Fruit fly (Drosophila melanogaster) whole organism, embryonic: ENCODE data around the gene Notum.

ENCODE experiments used
- CG10147 ChIP-seq: fragments of 200-800 bp; sonication (Bioruptor generic); optimal IDR thresholded peaks from 2 replicates; lab custom pipeline; 2019; ENCODE audit warnings: missing biosample characterization, mild to moderate bottlenecking, missing genetic modification characterization, moderate library complexity
- CG10267 ChIP-seq: fragments of 200-800 bp; sonication (Bioruptor generic); optimal IDR thresholded peaks from 2 replicates; lab custom pipeline; 2018; ENCODE audit warnings: missing biosample characterization, mild to moderate bottlenecking, missing genetic modification characterization, moderate library complexity
- CG10543 ChIP-seq: fragments of 200-800 bp; sonication (Bioruptor generic); optimal IDR thresholded peaks from 3 replicates; lab custom pipeline; 2017; ENCODE audit warnings: missing biosample characterization, mild to moderate bottlenecking, missing genetic modification characterization, moderate library complexity
- CG11560 ChIP-seq: fragments of 200-800 bp; sonication (Bioruptor generic); IDR thresholded peaks from 3 replicates; pipeline ENCODE4 v1.3.6; 2022; ENCODE audit warnings: missing biosample characterization, missing genetic modification characterization
- CG12071 ChIP-seq: fragments of 200-800 bp; sonication (Bioruptor generic); optimal IDR thresholded peaks from 3 replicates; lab custom pipeline; 2018; ENCODE audit warnings: missing biosample characterization, mild to moderate bottlenecking, missing genetic modification characterization
- CG15696 ChIP-seq: fragments of 200-800 bp; sonication (Bioruptor generic); optimal IDR thresholded peaks from 2 replicates; lab custom pipeline; 2019; ENCODE audit warnings: missing biosample characterization, mild to moderate bottlenecking, missing genetic modification characterization, moderate library complexity
- CG1603 ChIP-seq: fragments of 200-800 bp; sonication (Bioruptor generic); optimal IDR thresholded peaks from 2 replicates; lab custom pipeline; 2019; ENCODE audit warnings: missing biosample characterization, mild to moderate bottlenecking, missing genetic modification characterization, moderate library complexity
- CG17359 ChIP-seq: fragments of 200-800 bp; sonication (Bioruptor generic); optimal IDR thresholded peaks from 3 replicates; lab custom pipeline; 2018; ENCODE audit warnings: missing biosample characterization, mild to moderate bottlenecking, missing genetic modification characterization, moderate library complexity
- CG17912 ChIP-seq: fragments of 200-800 bp; sonication (Bioruptor generic); optimal IDR thresholded peaks from 2 replicates; lab custom pipeline; 2018; ENCODE audit warnings: missing biosample characterization, mild to moderate bottlenecking, missing genetic modification characterization
- CG1792 ChIP-seq: fragments of 200-800 bp; sonication (Bioruptor generic); optimal IDR thresholded peaks from 2 replicates; lab custom pipeline; 2016; ENCODE audit warnings: missing biosample characterization, missing genetic modification characterization
- CG18011 ChIP-seq: fragments of 200-800 bp; sonication (Bioruptor generic); optimal IDR thresholded peaks from 2 replicates; lab custom pipeline; 2017; ENCODE audit warnings: missing biosample characterization, missing genetic modification characterization, mild to moderate bottlenecking, moderate library complexity, missing genotype
- CG2678 ChIP-seq: fragments of 200-800 bp; sonication (Bioruptor generic); optimal IDR thresholded peaks from 3 replicates; lab custom pipeline; 2019; ENCODE audit warnings: missing biosample characterization, mild to moderate bottlenecking, missing genetic modification characterization, moderate library complexity
- CG33213 ChIP-seq: fragments of 200-800 bp; sonication (Bioruptor generic); optimal IDR thresholded peaks from 3 replicates; lab custom pipeline; 2016; ENCODE audit warnings: missing biosample characterization, missing genetic modification characterization
- CG4360 ChIP-seq: fragments of 200-800 bp; sonication (Bioruptor generic); IDR thresholded peaks from 2 replicates; pipeline ENCODE4 v1.3.6; 2022; ENCODE audit warnings: missing biosample characterization, missing genetic modification characterization
- CG4617 ChIP-seq: fragments of 200-800 bp; sonication (Bioruptor generic); optimal IDR thresholded peaks from 3 replicates; lab custom pipeline; 2016; ENCODE audit warnings: missing biosample characterization, missing genetic modification characterization, borderline replicate concordance
- CG6683 ChIP-seq: fragments of 200-800 bp; sonication (Bioruptor generic); optimal IDR thresholded peaks from 2 replicates; lab custom pipeline; 2017; ENCODE audit warnings: missing biosample characterization, mild to moderate bottlenecking, missing genetic modification characterization, missing genetic modification reagents
- CG7928 ChIP-seq: fragments of 200-800 bp; sonication (Bioruptor generic); optimal IDR thresholded peaks from 2 replicates; lab custom pipeline; 2017; ENCODE audit warnings: missing biosample characterization, mild to moderate bottlenecking, missing genetic modification characterization
- CG7987 ChIP-seq: fragments of 200-800 bp; sonication (Bioruptor generic); optimal IDR thresholded peaks from 2 replicates; lab custom pipeline; 2018; ENCODE audit warnings: missing biosample characterization, mild to moderate bottlenecking, missing genetic modification characterization, moderate library complexity
- CG8765 ChIP-seq: fragments of 200-800 bp; sonication (Bioruptor generic); IDR thresholded peaks from 2 replicates; pipeline ENCODE4 v1.3.6; 2022; ENCODE audit warnings: missing biosample characterization, missing genetic modification characterization
- CTCF ChIP-seq: fragments of 200-800 bp; sonication (Bioruptor generic); optimal IDR thresholded peaks from 2 replicates; lab custom pipeline; 2017; ENCODE audit warnings: missing biosample characterization, mild to moderate bottlenecking, missing genetic modification characterization, moderate library complexity
- Doc2 ChIP-seq: fragments of 200-800 bp; sonication (Bioruptor generic); IDR thresholded peaks from 2 replicates; pipeline ENCODE4 v1.3.6; 2022; ENCODE audit warnings: missing biosample characterization, missing genetic modification characterization
- Dp ChIP-seq: fragments of 200-800 bp; sonication (Bioruptor generic); optimal IDR thresholded peaks from 2 replicates; lab custom pipeline; 2018; ENCODE audit warnings: missing biosample characterization, mild to moderate bottlenecking, missing genetic modification characterization, moderate library complexity
- Dref ChIP-seq: fragments of 200-800 bp; sonication (Bioruptor generic); IDR thresholded peaks from 2 replicates; pipeline ENCODE4 v1.3.6; 2022; ENCODE audit warnings: missing biosample characterization, missing genetic modification characterization
- HHEX ChIP-seq: fragments of 200-800 bp; sonication (Bioruptor generic); optimal IDR thresholded peaks from 3 replicates; lab custom pipeline; 2017; ENCODE audit warnings: missing biosample characterization, mild to moderate bottlenecking, missing genetic modification characterization, missing genetic modification reagents
- HLH3B ChIP-seq: fragments of 200-800 bp; sonication (Bioruptor generic); IDR thresholded peaks from 2 replicates; pipeline ENCODE4 v1.3.6; 2022; ENCODE audit warnings: missing biosample characterization, missing genetic modification characterization
- Kr ChIP-seq: fragments of 200-800 bp; sonication (Bioruptor generic); optimal IDR thresholded peaks from 2 replicates; lab custom pipeline; 2017; ENCODE audit warnings: missing biosample characterization, mild to moderate bottlenecking, missing genetic modification characterization
- Lhr ChIP-seq: fragments of 200-800 bp; sonication (Bioruptor generic); optimal IDR thresholded peaks from 3 replicates; lab custom pipeline; 2017; ENCODE audit warnings: mild to moderate bottlenecking, missing biosample characterization, missing genetic modification reagents, missing genetic modification characterization
- Lpt ChIP-seq: fragments of >200 bp; optimal IDR thresholded peaks from 2 replicates; lab custom pipeline; 2018; ENCODE audit warnings: missing biosample characterization, missing genetic modification characterization
- Neu2 ChIP-seq: fragments of 200-800 bp; sonication (Bioruptor generic); optimal IDR thresholded peaks from 3 replicates; lab custom pipeline; 2016; ENCODE audit warnings: missing biosample characterization, missing genetic modification characterization, borderline replicate concordance
- Pdp1 ChIP-seq, 2 experiments: fragments of 200-800 bp; sonication (Bioruptor generic); optimal IDR thresholded peaks; 3 replicates each; lab custom pipeline; 2016; ENCODE audit warnings: missing biosample characterization in 2 of 2, missing genetic modification characterization in 2 of 2, mild to moderate bottlenecking in 1 of 2, moderate library complexity in 1 of 2
- Sox100B ChIP-seq: fragments of 200-800 bp; sonication (Bioruptor generic); optimal IDR thresholded peaks from 3 replicates; lab custom pipeline; 2018; ENCODE audit warnings: missing biosample characterization, mild to moderate bottlenecking, missing genetic modification characterization
- Spps ChIP-seq: fragments of 200-800 bp; sonication (Bioruptor generic); optimal IDR thresholded peaks from 2 replicates; lab custom pipeline; 2018; ENCODE audit warnings: missing biosample characterization, mild to moderate bottlenecking, missing genetic modification characterization
- bowl ChIP-seq: fragments of 200-800 bp; sonication (Bioruptor generic); IDR thresholded peaks from 2 replicates; pipeline ENCODE4 v1.3.6; 2022; ENCODE audit warnings: missing biosample characterization, missing genetic modification characterization
- btn ChIP-seq: fragments of 200-800 bp; sonication (Bioruptor generic); optimal IDR thresholded peaks from 2 replicates; lab custom pipeline; 2016; ENCODE audit warnings: missing biosample characterization, missing genetic modification characterization
- cg ChIP-seq: fragments of 200-800 bp; sonication (Bioruptor generic); optimal IDR thresholded peaks from 3 replicates; lab custom pipeline; 2019; ENCODE audit warnings: missing biosample characterization, mild to moderate bottlenecking, missing genetic modification characterization, moderate library complexity
- chinmo ChIP-seq: fragments of 200-800 bp; sonication (Bioruptor generic); IDR thresholded peaks from 4 replicates; pipeline ENCODE4 v1.3.6; 2022; ENCODE audit warnings: missing biosample characterization, missing genetic modification characterization; ENCODE audit not compliant: partially characterized antibody
- ci ChIP-seq: fragments of 200-800 bp; sonication (Bioruptor generic); IDR thresholded peaks from 3 replicates; pipeline ENCODE4 v1.3.6; 2022; ENCODE audit warnings: missing biosample characterization, missing genetic modification characterization
- crc ChIP-seq: fragments of 200-800 bp; sonication (Bioruptor generic); optimal IDR thresholded peaks from 2 replicates; lab custom pipeline; 2016; ENCODE audit warnings: missing biosample characterization, missing genetic modification characterization
- fd96Cb ChIP-seq: fragments of 200-800 bp; sonication (Bioruptor generic); optimal IDR thresholded peaks from 2 replicates; lab custom pipeline; 2018; ENCODE audit warnings: missing biosample characterization, mild to moderate bottlenecking, missing genetic modification characterization, moderate library complexity
- pita ChIP-seq: fragments of 200-800 bp; sonication (Bioruptor generic); optimal IDR thresholded peaks from 2 replicates; lab custom pipeline; 2017; ENCODE audit warnings: missing biosample characterization, mild to moderate bottlenecking, missing genetic modification characterization
- prd ChIP-seq, 3 experiments: fragments of >200 bp in 2 of 3; fragments of 200-800 bp in 1 of 3; sonication (Bioruptor generic) in 1 of 3; optimal IDR thresholded peaks in 2 of 3; IDR thresholded peaks in 1 of 3; 2 replicates in 2 of 3; 3 replicates in 1 of 3; pipeline versions ENCODE4 v1.3.6 to Lab custom; 2017 to 2022; ENCODE audit warnings: missing biosample characterization in 1 of 3, missing genetic modification characterization in 1 of 3
- pros ChIP-seq: fragments of 200-800 bp; sonication (Bioruptor generic); optimal IDR thresholded peaks from 3 replicates; lab custom pipeline; 2019; ENCODE audit warnings: missing biosample characterization, mild to moderate bottlenecking, missing genetic modification characterization, moderate library complexity
- sens ChIP-seq: fragments of 200-800 bp; sonication (Bioruptor generic); peaks from one replicate; lab custom pipeline; 2016; ENCODE audit warnings: missing biosample characterization, missing genetic modification characterization
- seq ChIP-seq: fragments of 200-800 bp; sonication (Bioruptor generic); IDR thresholded peaks from 2 replicates; pipeline ENCODE4 v1.3.6; 2022; ENCODE audit warnings: missing biosample characterization, missing genetic modification characterization
- ssp ChIP-seq: fragments of 200-800 bp; sonication (Bioruptor generic); IDR thresholded peaks from 2 replicates; pipeline ENCODE4 v1.3.6; 2022; ENCODE audit warnings: missing biosample characterization, missing genetic modification characterization
- stc ChIP-seq: fragments of 200-800 bp; sonication (Bioruptor generic); IDR thresholded peaks from 2 replicates; pipeline ENCODE4 v1.3.6; 2022; ENCODE audit warnings: missing biosample characterization, missing genetic modification characterization
- tll ChIP-seq, 2 experiments: fragments of 200-800 bp in 1 of 2; fragments of >200 bp in 1 of 2; sonication (Bioruptor generic) in 1 of 2; optimal IDR thresholded peaks; 2 replicates each; lab custom pipeline; 2017 to 2019; ENCODE audit warnings: missing biosample characterization in 2 of 2, missing genetic modification characterization in 2 of 2, mild to moderate bottlenecking in 1 of 2, moderate library complexity in 1 of 2
- ttk ChIP-seq: fragments of 200-800 bp; sonication (Bioruptor generic); IDR thresholded peaks from 2 replicates; pipeline ENCODE4 v2.1.2; 2022; ENCODE audit warnings: missing biosample characterization, missing genetic modification characterization

Notum gene

DNA sequence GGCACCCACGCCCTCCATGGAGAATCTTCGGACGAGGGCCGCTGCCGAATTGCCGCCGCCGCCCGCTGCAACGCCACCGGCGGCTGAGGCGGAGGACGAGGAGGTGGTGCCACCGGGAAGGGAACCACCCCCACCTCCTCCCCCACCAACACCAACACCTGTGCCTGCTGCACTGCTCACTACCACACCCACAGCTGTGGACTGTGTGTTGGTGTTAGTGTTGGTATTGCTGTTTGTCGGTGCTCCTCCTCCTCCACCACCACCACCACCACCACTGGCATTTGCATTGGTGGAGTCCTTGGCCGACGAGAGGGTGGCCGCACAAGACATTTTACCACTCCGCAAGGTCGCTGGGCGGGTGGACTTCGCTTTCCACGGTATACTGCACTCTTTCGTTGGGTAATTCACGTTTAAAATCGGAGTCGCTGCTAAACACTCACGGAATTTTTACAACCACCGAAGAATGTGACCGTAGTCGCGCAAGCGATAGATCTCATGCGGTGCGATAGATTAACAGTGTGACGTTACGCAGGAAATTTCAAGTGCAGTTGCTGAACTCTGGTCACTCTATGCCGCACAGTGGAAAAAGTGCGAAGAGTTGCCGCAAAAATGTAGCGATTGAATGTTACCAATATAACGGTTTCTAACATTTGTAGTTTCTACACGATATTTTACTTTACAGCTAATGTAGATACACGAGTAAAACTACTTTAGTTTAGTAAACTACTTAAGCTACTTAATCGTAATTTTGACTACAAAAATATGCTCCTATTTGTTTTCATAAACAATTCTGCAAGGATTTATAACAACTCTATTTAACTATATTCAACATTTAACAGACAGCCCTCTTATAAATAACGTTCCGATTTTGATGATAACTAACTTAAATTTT is 11.7 kb upstream of the Notum start, which contains the start of gene mib1 (continued):
- TF ChIP-seq pita (GFP tag; lab: Kevin White, UChicago) = no peak
- peak; percentile 98 for TF ChIP-seq cg (GFP tag; lab: Kevin White, UChicago)
- no peak for TF ChIP-seq bowl
- no peak for TF ChIP-seq CG15696 (tag; lab: Kevin White, UChicago)
- no peak for TF ChIP-seq CG6683 (GFP tag; lab: Kevin White, UChicago)
- no peak for TF ChIP-seq CG18011 (GFP tag; lab: Kevin White, UChicago)
- TF ChIP-seq crc (GFP tag; lab: Kevin White, UChicago) = no peak
- TF ChIP-seq CG4360 (GFP tag; lab: Robert Waterston, UW) = 0 out of 2 replicates have a peak, but pooled peaks have one; percentile 30
- TF ChIP-seq CG7928 = no peak
- peak; percentile 43 for TF ChIP-seq CG10543 (GFP tag; lab: Kevin White, UChicago)
- TF ChIP-seq CG12071 = peak; percentile 39
- peak; percentile 50 for TF ChIP-seq Dp (GFP tag; lab: Kevin White, UChicago)
- peak; percentile 79 for TF ChIP-seq CG10267
- TF ChIP-seq Kr = peak; percentile 18
- peak; percentile 75 for TF ChIP-seq CG7987 (GFP tag; lab: Kevin White, UChicago)
- no peak for TF ChIP-seq CG17912 (GFP tag; lab: Kevin White, UChicago)
- peak in 1 of 2 experiments; percentile 42 for TF ChIP-seq tll (GFP tag; optimal IDR thresholded peaks at IDR 0.05; lab: Kevin White, UChicago)
- TF ChIP-seq HHEX = peak; percentile 28
- no peak for TF ChIP-seq CG11560
- no peak for TF ChIP-seq CG17359 (tag; lab: Kevin White, UChicago)
- TF ChIP-seq pros (GFP tag; lab: Kevin White, UChicago) = peak; percentile 46
- TF ChIP-seq seq (GFP tag; lab: Robert Waterston, UW) = peak; percentile 49; the same call in 1 of the 2 replicates
- TF ChIP-seq HLH3B (GFP tag; lab: Robert Waterston, UW) = no peak
- TF ChIP-seq Lhr = peak; percentile 99
- 0 out of 2 replicates have a peak, but pooled peaks have one; percentile 25 for TF ChIP-seq stc (GFP tag; lab: Robert Waterston, UW)
- peak in 1 of 2 experiments; percentile 76 for TF ChIP-seq Pdp1 (GFP tag; optimal IDR thresholded peaks at IDR 0.05; lab: Kevin White, UChicago)
- no peak for TF ChIP-seq Lpt (GFP tag; lab: Kevin White, UChicago)
- TF ChIP-seq Doc2 (GFP tag; lab: Robert Waterston, UW) = no peak
- TF ChIP-seq CG33213 (GFP tag; lab: Kevin White, UChicago) = peak; percentile 86
- no peak for TF ChIP-seq prd (optimal IDR thresholded peaks at IDR 0.05; lab: Kevin White, UChicago)
- 0 out of 3 replicates have a peak, but pooled peaks have one; percentile 33 for TF ChIP-seq prd (GFP tag; IDR thresholded peaks at IDR 0.05; lab: Robert Waterston, UW)
- peak; percentile 74 for TF ChIP-seq ci (GFP tag; lab: Robert Waterston, UW)
- TF ChIP-seq ssp (GFP tag; lab: Robert Waterston, UW) = no peak
- TF ChIP-seq fd96Cb (tag; lab: Kevin White, UChicago) = no peak
- TF ChIP-seq Dref (GFP tag; lab: Robert Waterston, UW) = peak; percentile 54
- peak; percentile 14 for TF ChIP-seq CG2678 (tag; lab: Kevin White, UChicago)
- TF ChIP-seq Sox100B (GFP tag; lab: Kevin White, UChicago) = no peak
- TF ChIP-seq btn = no peak
- peak; percentile 51 for TF ChIP-seq CG10147 (GFP tag; lab: Kevin White, UChicago)
- TF ChIP-seq sens (GFP tag; lab: Kevin White, UChicago) = peak; percentile 82
- no peak for TF ChIP-seq ttk (GFP tag; lab: Robert Waterston, UW)
- peak; percentile 91 for TF ChIP-seq CG1603 (tag; lab: Kevin White, UChicago)
- peak; percentile 95; the same call in 3 of the 4 replicates for TF ChIP-seq chinmo (GFP tag; lab: Robert Waterston, UW)
- no peak for TF ChIP-seq CG1792 (GFP tag; lab: Kevin White, UChicago)
- peak; percentile 63 for TF ChIP-seq CTCF (GFP tag; lab: Kevin White, UChicago)
- TF ChIP-seq Spps (tag; lab: Kevin White, UChicago) = no peak
- peak; percentile 75 for TF ChIP-seq CG4617 (GFP tag; lab: Kevin White, UChicago)
- no peak for TF ChIP-seq CG8765
- TF ChIP-seq Neu2 = no peak
